Fruit fly (Drosophila melanogaster) whole organism, wandering third instar larva: ENCODE measurements around the gene tra.

ENCODE experiments used
- Abd-B ChIP-seq: fragments of >200 bp; optimal IDR thresholded peaks from 2 replicates; lab custom pipeline; 2017; ENCODE audit warnings: missing biosample characterization, missing genetic modification characterization
- CG32264 ChIP-seq: fragments of 200-800 bp; sonication (Bioruptor generic); optimal IDR thresholded peaks from 2 replicates; lab custom pipeline; 2016; ENCODE audit warnings: missing biosample characterization, missing genetic modification characterization
- CG9705 ChIP-seq: fragments of 200-800 bp; sonication (Bioruptor generic); optimal IDR thresholded peaks from 2 replicates; lab custom pipeline; 2018; ENCODE audit warnings: missing biosample characterization, mild to moderate bottlenecking, missing genetic modification characterization
- CrebA ChIP-seq: fragments of 200-800 bp; sonication (Bioruptor generic); optimal IDR thresholded peaks from 2 replicates; lab custom pipeline; 2016; ENCODE audit warnings: missing biosample characterization, mild to moderate bottlenecking, missing genetic modification characterization, borderline replicate concordance
- Dfd ChIP-seq: fragments of >200 bp; optimal IDR thresholded peaks from 2 replicates; lab custom pipeline; 2017; ENCODE audit warnings: missing biosample characterization, missing genetic modification characterization
- Dif ChIP-seq: fragments of 200-275, 200-300 bp; sonication (Bioruptor generic); optimal IDR thresholded peaks from 2 replicates; lab custom pipeline; 2018; ENCODE audit warnings: missing biosample characterization, missing genetic modification characterization; ENCODE audit not compliant: partially characterized antibody
- GATAd ChIP-seq: sonication (Bioruptor generic); optimal IDR thresholded peaks from 2 replicates; lab custom pipeline; 2016; ENCODE audit warnings: missing biosample characterization, missing genetic modification characterization
- HLH106 ChIP-seq: fragments of 200-800 bp; optimal IDR thresholded peaks from 3 replicates; lab custom pipeline; 2019; ENCODE audit warnings: missing biosample characterization, mild to moderate bottlenecking, missing genetic modification characterization, moderate library complexity
- Hnf4 ChIP-seq: fragments of 200-800 bp; sonication (Bioruptor generic); optimal IDR thresholded peaks from 2 replicates; lab custom pipeline; 2016; ENCODE audit warnings: missing biosample characterization, mild to moderate bottlenecking, missing genetic modification characterization
- Hr78 ChIP-seq: fragments of >200 bp; optimal IDR thresholded peaks from 2 replicates; lab custom pipeline; 2017; ENCODE audit warnings: missing biosample characterization, missing genetic modification characterization
- Hr83 ChIP-seq: fragments of 200-300 bp; sonication (Bioruptor generic); optimal IDR thresholded peaks from 2 replicates; lab custom pipeline; 2016; ENCODE audit warnings: missing biosample characterization, mild to moderate bottlenecking, missing genetic modification characterization, moderate library complexity; ENCODE audit not compliant: poor library complexity, severe bottlenecking
- Jra ChIP-seq: sonication (Bioruptor generic); optimal IDR thresholded peaks from 2 replicates; lab custom pipeline; 2016; ENCODE audit warnings: missing biosample characterization, missing genetic modification characterization
- Mio ChIP-seq: sonication (Bioruptor generic); optimal IDR thresholded peaks from 2 replicates; lab custom pipeline; 2016; ENCODE audit warnings: missing biosample characterization, missing genetic modification characterization
- Myc ChIP-seq: fragments of >200 bp; optimal IDR thresholded peaks from 2 replicates; lab custom pipeline; 2017
- N ChIP-seq: fragments of >200 bp; optimal IDR thresholded peaks from 2 replicates; lab custom pipeline; 2018; ENCODE audit warnings: missing biosample characterization, missing external identifiers, missing genetic modification characterization
- OdsH ChIP-seq: fragments of 200-800 bp; sonication (Bioruptor generic); optimal IDR thresholded peaks from 2 replicates; lab custom pipeline; 2016; ENCODE audit warnings: missing biosample characterization, mild to moderate bottlenecking, missing genetic modification characterization
- Rel ChIP-seq, 2 experiments: fragments of 200-800 bp; sonication (Bioruptor generic) in 1 of 2; optimal IDR thresholded peaks; 2 replicates in 1 of 2; 3 replicates in 1 of 2; lab custom pipeline; 2016 to 2019; ENCODE audit warnings: mild to moderate bottlenecking in 2 of 2, missing biosample characterization in 2 of 2, missing genetic modification characterization in 2 of 2, moderate library complexity in 1 of 2
- Sp1 ChIP-seq: fragments of 200-800 bp; sonication (Bioruptor generic); optimal IDR thresholded peaks from 3 replicates; lab custom pipeline; 2019; ENCODE audit warnings: missing biosample characterization, mild to moderate bottlenecking, missing genetic modification characterization, moderate library complexity
- Vsx2 ChIP-seq: fragments of 200-300, 225-300 bp; sonication (Bioruptor generic); optimal IDR thresholded peaks from 2 replicates; lab custom pipeline; 2018; ENCODE audit warnings: missing biosample characterization, missing genetic modification characterization; ENCODE audit not compliant: partially characterized antibody
- br ChIP-seq: fragments of 200-800 bp; sonication (Bioruptor generic); optimal IDR thresholded peaks from 2 replicates; lab custom pipeline; 2016; ENCODE audit warnings: missing biosample characterization, missing genetic modification characterization
- brk ChIP-seq: fragments of 200-800 bp; sonication (Bioruptor generic); optimal IDR thresholded peaks from 2 replicates; lab custom pipeline; 2016; ENCODE audit warnings: missing biosample characterization, mild to moderate bottlenecking, missing genetic modification characterization
- dl ChIP-seq, 2 experiments: fragments of 175-275, 200-275 bp in 1 of 2; fragments of 200-275 bp in 1 of 2; sonication (Bioruptor generic); optimal IDR thresholded peaks; lab custom pipeline; 2018; ENCODE audit warnings: mild to moderate bottlenecking in 2 of 2, missing biosample characterization in 2 of 2, missing genetic modification characterization in 2 of 2, moderate library complexity in 2 of 2; ENCODE audit not compliant: partially characterized antibody in 2 of 2, insufficient read depth in 1 of 2
- dmrt93B ChIP-seq: fragments of 200-800 bp; sonication (Bioruptor generic); optimal IDR thresholded peaks from 2 replicates; lab custom pipeline; 2018; ENCODE audit warnings: missing biosample characterization, mild to moderate bottlenecking, missing genetic modification characterization
- dsf ChIP-seq: sonication (Bioruptor generic); optimal IDR thresholded peaks from 2 replicates; lab custom pipeline; 2016; ENCODE audit warnings: missing biosample characterization, missing genetic modification characterization, borderline replicate concordance
- ey ChIP-seq: fragments of 200-800 bp; sonication (Bioruptor generic); optimal IDR thresholded peaks from 2 replicates; lab custom pipeline; 2016; ENCODE audit warnings: missing biosample characterization, missing genetic modification characterization
- foxo ChIP-seq, 2 experiments: fragments of 200-800 bp; sonication (Bioruptor generic); optimal IDR thresholded peaks; 2 replicates in 1 of 2; 3 replicates in 1 of 2; lab custom pipeline; 2016 to 2017; ENCODE audit warnings: missing biosample characterization in 2 of 2, missing genetic modification characterization in 2 of 2
- fru ChIP-seq: fragments of 200-800 bp; sonication (Bioruptor generic); optimal IDR thresholded peaks from 3 replicates; lab custom pipeline; 2016; ENCODE audit warnings: missing biosample characterization, mild to moderate bottlenecking, missing genetic modification characterization
- h ChIP-seq: fragments of 200-800 bp; sonication (Bioruptor generic); optimal IDR thresholded peaks from 3 replicates; lab custom pipeline; 2016; ENCODE audit warnings: missing biosample characterization, mild to moderate bottlenecking, missing genetic modification characterization
- jim ChIP-seq: fragments of 175-275, 200-325 bp; sonication (Bioruptor generic); optimal IDR thresholded peaks from 2 replicates; lab custom pipeline; 2016; ENCODE audit warnings: missing biosample characterization, mild to moderate bottlenecking, missing genetic modification characterization
- lola ChIP-seq: fragments of >200 bp; optimal IDR thresholded peaks from 2 replicates; lab custom pipeline; 2017; ENCODE audit warnings: missing biosample characterization, missing genetic modification characterization
- pan ChIP-seq: fragments of >200 bp; optimal IDR thresholded peaks from 2 replicates; lab custom pipeline; 2017
- psq ChIP-seq: fragments of 200-800 bp; sonication (Bioruptor generic); optimal IDR thresholded peaks from 3 replicates; lab custom pipeline; 2017; ENCODE audit warnings: missing biosample characterization, mild to moderate bottlenecking, missing genetic modification characterization, moderate library complexity
- rgr ChIP-seq: fragments of 200-800 bp; sonication (Bioruptor generic); optimal IDR thresholded peaks from 3 replicates; lab custom pipeline; 2016; ENCODE audit warnings: missing biosample characterization, mild to moderate bottlenecking, missing genetic modification characterization
- sage ChIP-seq: fragments of 200-800 bp; sonication (Bioruptor generic); optimal IDR thresholded peaks from 2 replicates; lab custom pipeline; 2016; ENCODE audit warnings: missing biosample characterization, mild to moderate bottlenecking, missing genetic modification characterization
- sv ChIP-seq: fragments of 200-800 bp; sonication (Bioruptor generic); optimal IDR thresholded peaks from 3 replicates; lab custom pipeline; 2016; ENCODE audit warnings: missing biosample characterization, missing genetic modification characterization
- tai ChIP-seq: sonication (Bioruptor generic); optimal IDR thresholded peaks from 2 replicates; lab custom pipeline; 2016; ENCODE audit warnings: missing biosample characterization, missing genetic modification characterization
- usp ChIP-seq: fragments of >200 bp; optimal IDR thresholded peaks from 2 replicates; lab custom pipeline; 2017; ENCODE audit warnings: missing biosample characterization, missing genetic modification characterization
- woc ChIP-seq: sonication (Bioruptor generic); optimal IDR thresholded peaks from 2 replicates; lab custom pipeline; 2016; ENCODE audit warnings: missing biosample characterization, mild to moderate bottlenecking, missing genetic modification characterization

tra gene

dm6 chr3L:16594922-16595518 is 4.2 kb upstream of the tra start, which contains the start of the genes spd-2 and Apl:
spd-2 (minus strand) TSS chr3L:16595014.
Apl (plus strand) TSS chr3L:16595181.
- TF ChIP-seq Rel (GFP tag; optimal IDR thresholded peaks at IDR 0.05; lab: Kevin White, UChicago), result no peak
- peak; percentile 65 for TF ChIP-seq Rel (tag; optimal IDR thresholded peaks at IDR 0.05; lab: Kevin White, UChicago)
- TF ChIP-seq sage (GFP tag; lab: Kevin White, UChicago), result no peak
- TF ChIP-seq foxo (GFP tag; optimal IDR thresholded peaks at IDR 0.05; lab: Kevin White, UChicago), result no peak
- peak; percentile 0 for TF ChIP-seq Myc (lab: Kevin White, UChicago)

dm6 chr3L:16587994-16588622 is 2.7 kb downstream of the tra start:
- TF ChIP-seq tai (GFP tag; lab: Kevin White, UChicago) (no peak), N (GFP tag; lab: Kevin White, UChicago) (no peak), Hr83 (GFP tag; lab: Kevin White, UChicago) (peak; percentile 91), Hr78 (GFP tag; lab: Kevin White, UChicago) (no peak), Abd-B (GFP tag; lab: Kevin White, UChicago) (no peak), CG32264 (peak; percentile 5), sv (GFP tag; lab: Kevin White, UChicago) (peak; percentile 47), foxo (GFP tag; optimal IDR thresholded peaks at IDR 0.05; lab: Kevin White, UChicago) (peak in 1 of 2 experiments; percentile 59), dl (GFP tag; optimal IDR thresholded peaks at IDR 0.05; lab: Kevin White, UChicago; ENCODE audit: insufficient read depth in 1 of 2, partially characterized antibody in 2 of 2) (no peak), woc (GFP tag; lab: Kevin White, UChicago) (peak; percentile 96), br (GFP tag; lab: Kevin White, UChicago) (peak; percentile 53), Dif (GFP tag; lab: Kevin White, UChicago) (no peak), Sp1 (GFP tag; lab: Kevin White, UChicago) (peak; percentile 45), usp (GFP tag; lab: Kevin White, UChicago) (no peak), CrebA (GFP tag; lab: Kevin White, UChicago) (no peak), jim (GFP tag; lab: Kevin White, UChicago) (no peak), fru (GFP tag; lab: Kevin White, UChicago) (peak; percentile 44), sage (GFP tag; lab: Kevin White, UChicago) (no peak), dsf (GFP tag; lab: Kevin White, UChicago) (no peak), CG9705 (GFP tag; lab: Kevin White, UChicago) (peak; percentile 18), GATAd (GFP tag; lab: Kevin White, UChicago) (no peak), Mio (no peak), ey (GFP tag; lab: Kevin White, UChicago) (peak; percentile 43), brk (no peak), h (GFP tag; lab: Kevin White, UChicago) (peak; percentile 71), rgr (GFP tag; lab: Kevin White, UChicago) (peak; percentile 63), Dfd (no peak), Jra (GFP tag; lab: Kevin White, UChicago) (peak; percentile 75), psq (peak; percentile 42), Myc (lab: Kevin White, UChicago) (peak; percentile 45), pan (no peak), Rel (GFP tag; optimal IDR thresholded peaks at IDR 0.05; lab: Kevin White, UChicago) (no peak), Rel (tag; optimal IDR thresholded peaks at IDR 0.05; lab: Kevin White, UChicago) (peak; percentile 72), dmrt93B (GFP tag; lab: Kevin White, UChicago) (peak; percentile 47), Hnf4 (GFP tag; lab: Kevin White, UChicago) (no peak), Vsx2 (GFP tag; lab: Kevin White, UChicago) (no peak), HLH106 (peak; percentile 54), OdsH (peak; percentile 34), lola (GFP tag; lab: Kevin White, UChicago) (no peak)
